Fruit fly (Drosophila melanogaster) whole organism, embryonic: ENCODE data around the gene CG6607.

Source experiments
- ATbp ChIP-seq: fragments of 200-800 bp; sonication (Bioruptor generic); optimal IDR thresholded peaks from 2 replicates; lab custom pipeline; 2017; ENCODE audit warnings: missing biosample characterization, mild to moderate bottlenecking, missing genetic modification characterization, missing genetic modification reagents
- Adf1 ChIP-seq: fragments of 200-800 bp; sonication (Bioruptor generic); IDR thresholded peaks from 2 replicates; pipeline ENCODE4 v1.3.6; 2022; ENCODE audit warnings: missing biosample characterization, missing genetic modification characterization
- Asciz ChIP-seq: fragments of 200-800 bp; sonication (Bioruptor generic); optimal IDR thresholded peaks from 2 replicates; lab custom pipeline; 2017; ENCODE audit warnings: missing biosample characterization, mild to moderate bottlenecking, missing genetic modification characterization, missing genetic modification reagents
- Bdp1 ChIP-seq: fragments of 200-800 bp; sonication (Bioruptor generic); optimal IDR thresholded peaks from 3 replicates; lab custom pipeline; 2016; ENCODE audit warnings: missing biosample characterization, missing genetic modification characterization
- CG11247 ChIP-seq: fragments of 200-800 bp; sonication (Bioruptor generic); IDR thresholded peaks from 2 replicates; pipeline ENCODE4 v1.3.6; 2022; ENCODE audit warnings: missing biosample characterization, missing genetic modification characterization
- CG11456 ChIP-seq: fragments of 200-800 bp; sonication (Bioruptor generic); IDR thresholded peaks from 3 replicates; pipeline ENCODE4 v1.3.6; 2022; ENCODE audit warnings: missing biosample characterization, missing genetic modification characterization
- CG12104 ChIP-seq: fragments of 200-800 bp; sonication (Bioruptor generic); optimal IDR thresholded peaks from 3 replicates; lab custom pipeline; 2016; ENCODE audit warnings: missing biosample characterization, missing genetic modification characterization
- CG1233 ChIP-seq: fragments of 200-800 bp; sonication (Bioruptor generic); optimal IDR thresholded peaks from 4 replicates; lab custom pipeline; 2018; ENCODE audit warnings: missing biosample characterization, mild to moderate bottlenecking, missing genetic modification characterization
- CG13775 ChIP-seq: fragments of 200-800 bp; sonication (Bioruptor generic); optimal IDR thresholded peaks from 3 replicates; lab custom pipeline; 2017; ENCODE audit warnings: missing biosample characterization, mild to moderate bottlenecking, missing genetic modification characterization
- CG14441 ChIP-seq: fragments of 200-800 bp; sonication (Bioruptor generic); IDR thresholded peaks from 2 replicates; pipeline ENCODE4 v1.3.6; 2022; ENCODE audit warnings: missing biosample characterization, missing genetic modification characterization
- CG34422 ChIP-seq: fragments of 200-800 bp; sonication (Bioruptor generic); IDR thresholded peaks from 3 replicates; pipeline ENCODE4 v1.3.6; 2022; ENCODE audit warnings: missing biosample characterization, missing genetic modification characterization
- CG42726 ChIP-seq: fragments of 200-800 bp; sonication (Bioruptor generic); IDR thresholded peaks from 2 replicates; pipeline ENCODE4 v1.3.6; 2022; ENCODE audit warnings: missing biosample characterization, missing genetic modification characterization; ENCODE audit not compliant: partially characterized antibody
- CG5180 ChIP-seq: fragments of 200-800 bp; sonication (Bioruptor generic); optimal IDR thresholded peaks from 3 replicates; lab custom pipeline; 2017; ENCODE audit warnings: missing biosample characterization, missing genetic modification characterization, mild to moderate bottlenecking, moderate library complexity, missing genetic modification reagents
- CG7745 ChIP-seq: fragments of 200-800 bp; sonication (Bioruptor generic); optimal IDR thresholded peaks from 2 replicates; lab custom pipeline; 2018; ENCODE audit warnings: missing biosample characterization, mild to moderate bottlenecking, missing genetic modification characterization, moderate library complexity
- CG8944 ChIP-seq: fragments of 200-800 bp; sonication (Bioruptor generic); optimal IDR thresholded peaks from 3 replicates; lab custom pipeline; 2016; ENCODE audit warnings: missing biosample characterization, missing genetic modification characterization
- CG9876 ChIP-seq: fragments of 200-800 bp; sonication (Bioruptor generic); optimal IDR thresholded peaks from 2 replicates; lab custom pipeline; 2016; ENCODE audit warnings: missing biosample characterization, missing genetic modification characterization
- CHES-1-like ChIP-seq: fragments of 200-800 bp; sonication (Bioruptor generic); optimal IDR thresholded peaks from 2 replicates; lab custom pipeline; 2016; ENCODE audit warnings: missing biosample characterization, missing genetic modification characterization
- CoRest ChIP-seq: fragments of 200-800 bp; sonication (Bioruptor generic); optimal IDR thresholded peaks from 3 replicates; lab custom pipeline; 2018; ENCODE audit warnings: missing biosample characterization, mild to moderate bottlenecking, missing genetic modification characterization, moderate library complexity
- Dad ChIP-seq: fragments of 200-800 bp; sonication (Bioruptor generic); optimal IDR thresholded peaks from 3 replicates; lab custom pipeline; 2016; ENCODE audit warnings: missing biosample characterization, missing genetic modification characterization
- Dip3 ChIP-seq: fragments of 200-800 bp; sonication (Bioruptor generic); optimal IDR thresholded peaks from 3 replicates; lab custom pipeline; 2016; ENCODE audit warnings: missing biosample characterization, missing genetic modification characterization
- Dp ChIP-seq: fragments of 200-800 bp; sonication (Bioruptor generic); optimal IDR thresholded peaks from 2 replicates; lab custom pipeline; 2018; ENCODE audit warnings: missing biosample characterization, mild to moderate bottlenecking, missing genetic modification characterization, moderate library complexity
- Drgx ChIP-seq: fragments of 200-800 bp; sonication (Bioruptor generic); IDR thresholded peaks from 2 replicates; pipeline ENCODE4 v1.3.6; 2022; ENCODE audit warnings: missing biosample characterization, missing genetic modification characterization
- Fer2 ChIP-seq: fragments of 200-800 bp; sonication (Bioruptor generic); optimal IDR thresholded peaks from 2 replicates; lab custom pipeline; 2018; ENCODE audit warnings: missing biosample characterization, mild to moderate bottlenecking, missing genetic modification characterization, moderate library complexity
- H2.0 ChIP-seq: fragments of 200-800 bp; sonication (Bioruptor generic); IDR thresholded peaks from 2 replicates; pipeline ENCODE4 v1.3.6; 2022; ENCODE audit warnings: missing biosample characterization, missing genetic modification characterization
- HHEX ChIP-seq: fragments of 200-800 bp; sonication (Bioruptor generic); optimal IDR thresholded peaks from 3 replicates; lab custom pipeline; 2017; ENCODE audit warnings: missing biosample characterization, mild to moderate bottlenecking, missing genetic modification characterization, missing genetic modification reagents
- HLH3B ChIP-seq: fragments of 200-800 bp; sonication (Bioruptor generic); IDR thresholded peaks from 2 replicates; pipeline ENCODE4 v1.3.6; 2022; ENCODE audit warnings: missing biosample characterization, missing genetic modification characterization
- MESR4 ChIP-seq: fragments of 200-800 bp; sonication (Bioruptor generic); optimal IDR thresholded peaks from 2 replicates; lab custom pipeline; 2018; ENCODE audit warnings: missing biosample characterization, mild to moderate bottlenecking, missing genetic modification characterization, moderate library complexity
- Mad ChIP-seq: fragments of 200-800 bp; sonication (Bioruptor generic); optimal IDR thresholded peaks from 2 replicates; lab custom pipeline; 2016; ENCODE audit warnings: missing biosample characterization, missing genetic modification characterization
- Nf-YB ChIP-seq: fragments of 200-800 bp; sonication (Bioruptor generic); optimal IDR thresholded peaks from 3 replicates; lab custom pipeline; 2019; ENCODE audit warnings: missing biosample characterization, mild to moderate bottlenecking, missing genetic modification characterization, moderate library complexity
- Six4 ChIP-seq: fragments of 200-800 bp; sonication (Bioruptor generic); optimal IDR thresholded peaks from 2 replicates; lab custom pipeline; 2016; ENCODE audit warnings: missing biosample characterization, missing genetic modification characterization
- Sry-δ ChIP-seq: fragments of 200-800 bp; sonication (Bioruptor generic); optimal IDR thresholded peaks from 2 replicates; lab custom pipeline; 2016; ENCODE audit warnings: missing biosample characterization, missing genetic modification characterization
- Xrp1 ChIP-seq: fragments of 200-800 bp; sonication (Bioruptor generic); IDR thresholded peaks from 2 replicates; pipeline ENCODE4 v1.3.6; 2022; ENCODE audit warnings: missing biosample characterization, missing genetic modification characterization
- ara ChIP-seq: fragments of 200-800 bp; sonication (Bioruptor generic); IDR thresholded peaks from 2 replicates; pipeline ENCODE4 v1.3.6; 2022; ENCODE audit warnings: missing biosample characterization, missing genetic modification characterization
- ato ChIP-seq: fragments of 200-800 bp; sonication (Bioruptor generic); IDR thresholded peaks from 2 replicates; pipeline ENCODE4 v1.3.6; 2022; ENCODE audit warnings: missing biosample characterization, missing genetic modification characterization; ENCODE audit not compliant: partially characterized antibody
- bowl ChIP-seq: fragments of 200-800 bp; sonication (Bioruptor generic); IDR thresholded peaks from 2 replicates; pipeline ENCODE4 v1.3.6; 2022; ENCODE audit warnings: missing biosample characterization, missing genetic modification characterization
- cad ChIP-seq: fragments of >200 bp; optimal IDR thresholded peaks from 2 replicates; lab custom pipeline; 2017; ENCODE audit warnings: missing biosample characterization, missing genetic modification characterization
- disco-r ChIP-seq: fragments of 200-800 bp; sonication (Bioruptor generic); optimal IDR thresholded peaks from 2 replicates; lab custom pipeline; 2016; ENCODE audit warnings: missing biosample characterization, missing genetic modification characterization
- ftz-f1 ChIP-seq: fragments of 200-800 bp; sonication (Bioruptor generic); optimal IDR thresholded peaks from 2 replicates; lab custom pipeline; 2016; ENCODE audit warnings: missing biosample characterization, missing genetic modification characterization
- gt ChIP-seq: fragments of 200-800 bp; sonication (Bioruptor generic); IDR thresholded peaks from 2 replicates; pipeline ENCODE4 v1.3.6; 2022; ENCODE audit warnings: missing biosample characterization, missing genetic modification characterization
- ham ChIP-seq: fragments of 200-800 bp; sonication (Bioruptor generic); IDR thresholded peaks from 2 replicates; pipeline ENCODE4 v1.3.6; 2022; ENCODE audit warnings: missing biosample characterization, missing genetic modification characterization
- kni ChIP-seq: fragments of 200-800 bp; sonication (Bioruptor generic); optimal IDR thresholded peaks from 3 replicates; lab custom pipeline; 2017; ENCODE audit warnings: mild to moderate bottlenecking, missing biosample characterization, missing genetic modification reagents, missing genetic modification characterization
- nom ChIP-seq: fragments of 200-800 bp; sonication (Bioruptor generic); optimal IDR thresholded peaks from 2 replicates; lab custom pipeline; 2017; ENCODE audit warnings: missing biosample characterization, missing genetic modification characterization, mild to moderate bottlenecking, moderate library complexity, missing genetic modification reagents
- org-1 ChIP-seq: fragments of 200-800 bp; sonication (Bioruptor generic); optimal IDR thresholded peaks from 2 replicates; lab custom pipeline; 2017; ENCODE audit warnings: missing biosample characterization, missing genetic modification characterization
- pb ChIP-seq: fragments of 200-800 bp; sonication (Bioruptor generic); optimal IDR thresholded peaks from 3 replicates; lab custom pipeline; 2016; ENCODE audit warnings: missing biosample characterization, missing genetic modification characterization
- psq ChIP-seq: fragments of 200-800 bp; sonication (Bioruptor generic); optimal IDR thresholded peaks from 2 replicates; lab custom pipeline; 2017; ENCODE audit warnings: missing biosample characterization, missing genetic modification characterization
- ro ChIP-seq: fragments of 200-800 bp; sonication (Bioruptor generic); IDR thresholded peaks from 2 replicates; pipeline ENCODE4 v1.3.6; 2022; ENCODE audit warnings: missing biosample characterization, missing genetic modification characterization
- sd ChIP-seq: fragments of 200-800 bp; sonication (Bioruptor generic); optimal IDR thresholded peaks from 3 replicates; lab custom pipeline; 2018; ENCODE audit warnings: missing biosample characterization, mild to moderate bottlenecking, missing genetic modification characterization, moderate library complexity
- slbo ChIP-seq: fragments of 200-800 bp; sonication (Bioruptor generic); IDR thresholded peaks from 2 replicates; pipeline ENCODE4 v1.3.6; 2022; ENCODE audit warnings: missing biosample characterization, missing genetic modification characterization
- ssp ChIP-seq: fragments of 200-800 bp; sonication (Bioruptor generic); IDR thresholded peaks from 2 replicates; pipeline ENCODE4 v1.3.6; 2022; ENCODE audit warnings: missing biosample characterization, missing genetic modification characterization
- ttk ChIP-seq: fragments of 200-800 bp; sonication (Bioruptor generic); IDR thresholded peaks from 2 replicates; pipeline ENCODE4 v2.1.2; 2022; ENCODE audit warnings: missing biosample characterization, missing genetic modification characterization
- usp ChIP-seq: fragments of >200 bp; optimal IDR thresholded peaks from 2 replicates; lab custom pipeline; 2017; ENCODE audit warnings: missing biosample characterization, missing genetic modification characterization
- vfl ChIP-seq: fragments of 200-800 bp; sonication (Bioruptor generic); optimal IDR thresholded peaks from 2 replicates; lab custom pipeline; 2016; ENCODE audit warnings: missing biosample characterization, missing genetic modification characterization

CG6607 gene

DNA sequence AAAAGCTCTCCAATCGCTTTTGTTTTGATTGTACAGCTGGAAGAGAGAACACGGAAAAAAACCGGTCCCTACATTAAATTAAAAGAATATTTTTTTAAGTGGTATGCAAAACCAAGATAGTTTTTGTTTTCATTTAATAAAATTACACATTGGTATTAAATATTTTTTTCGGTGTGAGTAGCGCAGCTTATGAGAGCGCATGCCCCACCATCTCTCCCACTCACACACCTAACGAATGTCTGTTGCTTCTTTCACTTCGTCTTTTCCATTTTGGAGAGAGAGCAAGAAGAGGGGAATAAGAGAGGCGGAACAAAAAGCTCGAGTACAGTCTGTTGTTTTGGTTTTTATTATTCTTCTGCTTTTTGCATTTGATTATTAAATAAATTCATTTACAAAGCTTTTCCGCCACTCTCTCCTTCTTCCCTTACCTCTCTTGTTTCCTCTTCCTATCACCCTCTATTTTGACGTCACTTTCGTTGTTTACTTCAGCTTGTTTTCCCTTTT, 44.7 kb downstream of the CG6607 start (continued):
- TF ChIP-seq CG7745 (tag; lab: Kevin White, UChicago) (peak; percentile 54), ttk (GFP tag; lab: Robert Waterston, UW) (peak; percentile 98), ato (GFP tag; lab: Robert Waterston, UW) (no peak), gt (GFP tag; lab: Robert Waterston, UW) (peak; percentile 90), psq (GFP tag; lab: Kevin White, UChicago) (peak; percentile 95), CG12104 (GFP tag; lab: Kevin White, UChicago) (peak; percentile 95), Dip3 (peak; percentile 96), Asciz (GFP tag; lab: Kevin White, UChicago) (peak; percentile 98), kni (GFP tag; lab: Kevin White, UChicago) (peak; percentile 84), sd (tag; lab: Kevin White, UChicago) (peak; percentile 89), usp (GFP tag; lab: Kevin White, UChicago) (no peak), ATbp (GFP tag; lab: Kevin White, UChicago) (peak; percentile 98), H2.0 (GFP tag; lab: Robert Waterston, UW) (peak; percentile 98), slbo (GFP tag; lab: Robert Waterston, UW) (peak; percentile 99), CG1233 (peak; percentile 95), CG13775 (GFP tag; lab: Kevin White, UChicago) (peak; percentile 95), CG5180 (GFP tag; lab: Kevin White, UChicago) (peak; percentile 91), Six4 (GFP tag; lab: Kevin White, UChicago) (peak; percentile 96), Adf1 (GFP tag; lab: Robert Waterston, UW) (peak; percentile 90), Drgx (GFP tag; lab: Robert Waterston, UW) (peak; percentile 99), cad (GFP tag; lab: Kevin White, UChicago) (no peak), CG11247 (peak; percentile 99), HHEX (GFP tag; lab: Kevin White, UChicago) (peak; percentile 98), CG11456 (GFP tag; lab: Robert Waterston, UW) (peak; percentile 98), HLH3B (GFP tag; lab: Robert Waterston, UW) (peak; percentile 99), bowl (GFP tag; lab: Robert Waterston, UW) (peak; percentile 98), ro (peak; percentile 95), Xrp1 (GFP tag; lab: Robert Waterston, UW) (peak; percentile 98), ham (GFP tag; lab: Robert Waterston, UW) (peak; percentile 95), MESR4 (GFP tag; lab: Kevin White, UChicago) (peak; percentile 59), CG8944 (peak; percentile 90), Nf-YB (GFP tag; lab: Kevin White, UChicago) (peak; percentile 86), pb (GFP tag; lab: Kevin White, UChicago) (peak; percentile 83), Dad (GFP tag; lab: Kevin White, UChicago) (peak; percentile 95), Bdp1 (peak; percentile 91), Dp (GFP tag; lab: Kevin White, UChicago) (peak; percentile 34), disco-r (GFP tag; lab: Kevin White, UChicago) (peak; percentile 88), org-1 (GFP tag; lab: Kevin White, UChicago) (peak; percentile 96), CG42726 (no peak), CG9876 (GFP tag; lab: Kevin White, UChicago) (peak; percentile 70), Sry-δ (GFP tag; lab: Kevin White, UChicago) (peak; percentile 60), ftz-f1 (peak; percentile 89), ssp (GFP tag; lab: Robert Waterston, UW) (peak; percentile 91), vfl (GFP tag; lab: Kevin White, UChicago) (peak; percentile 96), nom (GFP tag; lab: Kevin White, UChicago) (peak; percentile 88), CG34422 (GFP tag; lab: Robert Waterston, UW) (peak; percentile 99), Mad (peak; percentile 96), ara (peak; percentile 97), CoRest (peak; percentile 97), CG14441 (GFP tag; lab: Robert Waterston, UW) (peak; percentile 98), CHES-1-like (GFP tag; lab: Kevin White, UChicago) (peak; percentile 93), Fer2 (tag; lab: Kevin White, UChicago) (peak; percentile 96)
